Fruit fly (Drosophila melanogaster): ENCODE data around the gene Fim.
A peak's percentile ranks its signal among the peaks of the same experiment; 100 is the strongest.

Fim gene

DNA sequence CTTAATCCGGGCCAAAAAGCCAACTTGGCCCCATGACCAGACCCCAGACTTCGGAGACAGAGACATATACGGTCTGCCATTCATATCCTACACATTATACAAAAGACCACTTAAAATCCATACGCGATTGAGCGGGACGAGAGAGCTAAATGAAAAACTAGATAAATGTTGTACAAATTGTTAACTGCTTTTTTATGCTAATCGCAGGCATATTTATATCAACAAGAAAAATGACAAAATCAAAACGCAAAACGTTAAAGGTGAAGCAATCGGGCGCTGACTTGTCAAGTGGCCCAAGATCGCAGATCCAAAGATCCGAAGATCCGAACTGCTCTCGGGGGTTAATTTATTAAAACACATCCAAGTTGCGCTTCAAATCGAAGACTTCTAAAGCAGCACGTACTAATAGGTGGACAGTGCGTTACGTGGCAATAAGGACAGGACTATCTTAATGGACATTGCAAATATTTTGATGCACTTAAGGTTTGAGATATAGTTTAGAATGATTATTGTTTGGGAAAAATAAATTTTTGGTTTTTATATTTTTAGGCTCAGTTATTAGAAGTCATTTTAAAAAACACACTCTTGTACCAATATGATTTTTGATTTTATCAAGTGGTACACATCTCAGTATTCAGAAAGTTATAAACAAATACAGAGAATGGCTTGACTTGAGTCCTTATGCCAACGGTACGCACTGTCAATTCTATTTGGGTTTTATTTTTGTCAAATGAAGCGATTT, 28.4 kb upstream of the Fim start:
- no peak for TF ChIP-seq Ets98B (GFP tag; IDR thresholded peaks at IDR 0.05)
- peak; percentile 31 for TF ChIP-seq EcR (GFP tag; optimal IDR thresholded peaks at IDR 0.05)
- no peak for TF ChIP-seq rn (GFP tag; IDR thresholded peaks at IDR 0.05)
- no peak for TF ChIP-seq CG14655 (GFP tag; optimal IDR thresholded peaks at IDR 0.05)
- TF ChIP-seq D1 (tag; optimal IDR thresholded peaks at IDR 0.05) = no peak
- peak; percentile 46 for TF ChIP-seq CG8159 (tag; optimal IDR thresholded peaks at IDR 0.05)
- no peak for TF ChIP-seq CG8301 (tag; optimal IDR thresholded peaks at IDR 0.05)
- no peak for TF ChIP-seq gl (tag; optimal IDR thresholded peaks at IDR 0.05)
- no peak for TF ChIP-seq Snoo (tag; optimal IDR thresholded peaks at IDR 0.05)
- TF ChIP-seq CG9948 (tag; optimal IDR thresholded peaks at IDR 0.05) = peak; percentile 42
- TF ChIP-seq CG15710 (tag; optimal IDR thresholded peaks at IDR 0.05) = peak; percentile 33
- TF ChIP-seq CG12605 (GFP tag; IDR thresholded peaks at IDR 0.05) = no peak
- no peak for TF ChIP-seq CG13204 (GFP tag; optimal IDR thresholded peaks at IDR 0.05)
- TF ChIP-seq CG4496 (GFP tag; IDR thresholded peaks at IDR 0.05) = no peak
- no peak for TF ChIP-seq CG10348 (GFP tag; IDR thresholded peaks at IDR 0.05)
- TF ChIP-seq Pif1A (GFP tag; optimal IDR thresholded peaks at IDR 0.05) = no peak
- TF ChIP-seq CG34367 (tag; optimal IDR thresholded peaks at IDR 0.05) = peak; percentile 27
- peak; percentile 30 for TF ChIP-seq CG17806 (tag; optimal IDR thresholded peaks at IDR 0.05)
- TF ChIP-seq fd96Ca (GFP tag; IDR thresholded peaks at IDR 0.05) = no peak
- TF ChIP-seq CG32121 (GFP tag; IDR thresholded peaks at IDR 0.05) = no peak
- TF ChIP-seq Pif1B (GFP tag; optimal IDR thresholded peaks at IDR 0.05) = no peak

DNA sequence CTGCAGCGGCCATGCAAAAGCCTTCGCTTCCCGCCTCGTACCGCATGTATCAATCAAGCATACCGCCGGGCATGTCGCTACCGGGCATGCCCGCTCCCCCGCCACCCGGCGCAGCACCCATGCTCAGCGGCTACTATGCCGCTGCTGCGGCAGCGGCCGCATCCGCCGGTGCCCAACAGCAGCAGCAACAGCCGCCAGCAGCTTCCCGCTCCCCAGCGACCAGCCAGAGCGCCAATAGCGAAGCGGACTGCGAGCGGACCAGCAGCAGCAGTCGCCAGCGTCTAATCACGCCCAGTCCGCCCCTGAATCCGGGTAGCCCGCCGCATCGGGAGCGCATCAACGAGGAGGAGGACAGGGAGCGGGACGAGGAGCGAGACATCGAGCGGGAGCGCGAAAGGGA, 21.1 kb upstream of the Fim start:
- TF ChIP-seq CG8159 (tag; optimal IDR thresholded peaks at IDR 0.05) = no peak
- TF ChIP-seq CG14655 (GFP tag; optimal IDR thresholded peaks at IDR 0.05) = no peak
- TF ChIP-seq CG17806 (tag; optimal IDR thresholded peaks at IDR 0.05) = no peak
- TF ChIP-seq CG32121 (GFP tag; IDR thresholded peaks at IDR 0.05) = no peak
- no peak for TF ChIP-seq CG13204 (GFP tag; optimal IDR thresholded peaks at IDR 0.05)
- no peak for TF ChIP-seq D1 (tag; optimal IDR thresholded peaks at IDR 0.05)
- no peak for TF ChIP-seq fd96Ca (GFP tag; IDR thresholded peaks at IDR 0.05)
- TF ChIP-seq CG12605 (GFP tag; IDR thresholded peaks at IDR 0.05) = no peak

dm6 chrX:17316723-17317262, 15.1 kb upstream of the Fim start:
- TF ChIP-seq CG34367 (tag; optimal IDR thresholded peaks at IDR 0.05) (no peak), Snoo (tag; optimal IDR thresholded peaks at IDR 0.05) (no peak), CG10348 (GFP tag; IDR thresholded peaks at IDR 0.05) (no peak), gl (tag; optimal IDR thresholded peaks at IDR 0.05) (no peak), D1 (tag; optimal IDR thresholded peaks at IDR 0.05) (no peak), Ets98B (GFP tag; IDR thresholded peaks at IDR 0.05) (no peak), CG13204 (GFP tag; optimal IDR thresholded peaks at IDR 0.05) (no peak), EcR (GFP tag; optimal IDR thresholded peaks at IDR 0.05) (no peak), CG4496 (GFP tag; IDR thresholded peaks at IDR 0.05) (no peak)

- TF ChIP-seq CG10348 (GFP tag; IDR thresholded peaks at IDR 0.05) (no peak), Snoo (tag; optimal IDR thresholded peaks at IDR 0.05) (no peak), CG12605 (GFP tag; IDR thresholded peaks at IDR 0.05) (no peak)
Observed at dm6 chrX:17315566-17315965, 13.8 kb upstream of the Fim start.

DNA sequence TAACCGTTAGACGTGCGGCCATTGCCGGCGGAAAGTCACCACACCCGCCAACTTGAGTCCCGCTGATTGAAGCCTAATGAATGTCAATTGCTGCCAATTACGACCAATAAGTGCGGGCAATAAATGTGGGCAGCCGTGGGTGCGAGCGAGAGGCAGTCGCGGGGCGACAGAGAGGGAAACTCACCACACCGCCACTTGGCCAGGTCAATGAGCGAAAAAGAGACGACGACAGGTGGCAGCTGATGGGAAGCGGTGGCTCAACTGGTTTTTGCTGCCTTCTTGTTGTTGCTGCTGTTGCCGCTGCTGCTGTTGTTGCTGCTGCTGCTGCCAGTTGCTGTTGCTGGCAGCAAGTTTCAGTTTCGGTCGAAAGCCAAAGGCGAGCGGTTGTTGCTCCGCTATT, 12.5 kb upstream of the Fim start, which contains the start of gene B-H2:
Gene B-H2, plus strand, starts transcription at position 369 of the 400 bp plus-strand sequence.
- TF ChIP-seq CG8301 (tag; optimal IDR thresholded peaks at IDR 0.05) = no peak
- no peak for TF ChIP-seq rn (GFP tag; IDR thresholded peaks at IDR 0.05)
- TF ChIP-seq CG34367 (tag; optimal IDR thresholded peaks at IDR 0.05) = no peak
- peak; percentile 14; the same call in 1 of the 3 replicates for TF ChIP-seq fd96Ca (GFP tag; IDR thresholded peaks at IDR 0.05)
- peak; percentile 3 for TF ChIP-seq gl (tag; optimal IDR thresholded peaks at IDR 0.05)
- TF ChIP-seq CG10348 (GFP tag; IDR thresholded peaks at IDR 0.05) = no peak
- no peak for TF ChIP-seq CG4496 (GFP tag; IDR thresholded peaks at IDR 0.05)
- no peak for TF ChIP-seq CG32121 (GFP tag; IDR thresholded peaks at IDR 0.05)
- TF ChIP-seq Pif1B (GFP tag; optimal IDR thresholded peaks at IDR 0.05) = no peak
- no peak for TF ChIP-seq CG9948 (tag; optimal IDR thresholded peaks at IDR 0.05)
- TF ChIP-seq CG8159 (tag; optimal IDR thresholded peaks at IDR 0.05) = no peak
- TF ChIP-seq Snoo (tag; optimal IDR thresholded peaks at IDR 0.05) = no peak
- no peak for TF ChIP-seq D1 (tag; optimal IDR thresholded peaks at IDR 0.05)
- peak; percentile 5 for TF ChIP-seq CG13204 (GFP tag; optimal IDR thresholded peaks at IDR 0.05)
- no peak for TF ChIP-seq EcR (GFP tag; optimal IDR thresholded peaks at IDR 0.05)

dm6 chrX:17313346-17313745, 11.6 kb upstream of the Fim start:
- TF ChIP-seq CG13204 (GFP tag; optimal IDR thresholded peaks at IDR 0.05) (no peak), Pif1A (GFP tag; optimal IDR thresholded peaks at IDR 0.05) (no peak), Ets98B (GFP tag; IDR thresholded peaks at IDR 0.05) (no peak), Snoo (tag; optimal IDR thresholded peaks at IDR 0.05) (no peak), CG17806 (tag; optimal IDR thresholded peaks at IDR 0.05) (no peak)

dm6 chrX:17308211-17308610, 6.5 kb upstream of the Fim start:
- TF ChIP-seq gl (tag; optimal IDR thresholded peaks at IDR 0.05) (no peak), CG17806 (tag; optimal IDR thresholded peaks at IDR 0.05) (no peak), Ets98B (GFP tag; IDR thresholded peaks at IDR 0.05) (no peak), Snoo (tag; optimal IDR thresholded peaks at IDR 0.05) (no peak), fd96Ca (GFP tag; IDR thresholded peaks at IDR 0.05) (no peak), CG10348 (GFP tag; IDR thresholded peaks at IDR 0.05) (no peak), CG8159 (tag; optimal IDR thresholded peaks at IDR 0.05) (no peak), Pif1A (GFP tag; optimal IDR thresholded peaks at IDR 0.05) (no peak), CG12605 (GFP tag; IDR thresholded peaks at IDR 0.05) (no peak), CG8301 (tag; optimal IDR thresholded peaks at IDR 0.05) (no peak), EcR (GFP tag; optimal IDR thresholded peaks at IDR 0.05) (no peak), D1 (tag; optimal IDR thresholded peaks at IDR 0.05) (no peak)

Data from whole organism, pupa.